Worm (Caenorhabditis elegans): ENCODE data around the gene pks-1.

DNA sequence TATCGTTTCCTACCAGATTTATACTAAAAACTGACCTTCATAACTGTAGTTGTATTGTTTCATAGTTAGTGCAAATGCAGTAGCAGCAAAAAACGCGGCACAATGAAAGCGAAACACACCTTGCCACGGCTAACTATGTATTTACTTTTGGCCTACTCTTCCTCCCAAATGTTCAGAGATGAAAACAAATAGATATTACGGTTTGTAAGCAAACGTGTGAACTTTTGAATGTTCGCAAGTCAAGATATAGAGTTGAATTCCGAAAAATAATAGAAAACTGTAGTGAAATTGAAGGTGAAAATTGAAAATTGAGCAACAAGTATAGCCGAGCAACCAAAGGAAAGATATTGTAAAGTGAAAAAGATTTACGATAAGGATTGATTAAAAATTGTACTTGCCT, 49.4 kb upstream of the pks-1 start, which contains the start of gene chtl-1:
- TF ChIP-seq unc-62 (GFP tag; optimal IDR thresholded peaks at IDR 0.05) (no peak), ztf-11 (tag; optimal IDR thresholded peaks at IDR 0.05) (no peak), ces-1 (GFP tag; optimal IDR thresholded peaks at IDR 0.05) (no peak), jun-1 (tag; optimal IDR thresholded peaks at IDR 0.05) (no peak), nhr-11 (tag; optimal IDR thresholded peaks at IDR 0.05) (no peak)

Data from whole organism, L1 larva.